Fruit fly (Drosophila melanogaster): ENCODE data around the gene Plc21C.

- TF ChIP-seq insv (optimal IDR thresholded peaks at IDR 0.05): no peak
- no peak for TF ChIP-seq Sin3A (optimal IDR thresholded peaks at IDR 0.05)
- no peak for TF ChIP-seq psq (optimal IDR thresholded peaks at IDR 0.05)
- TF ChIP-seq ttk (optimal IDR thresholded peaks at IDR 0.05): no peak
Measured at dm6 chr2L:307129-307528, 1.4 kb downstream of the Plc21C start.
